Fruit fly (Drosophila melanogaster) whole organism, embryonic: ENCODE results near the gene CG11905.

Source experiments
- Adf1 ChIP-seq: fragments of 200-800 bp; sonication (Bioruptor generic); IDR thresholded peaks from 2 replicates; pipeline ENCODE4 v1.3.6; 2022; ENCODE audit warnings: missing biosample characterization, missing genetic modification characterization
- B-H1 ChIP-seq: fragments of 200-800 bp; sonication (Bioruptor generic); IDR thresholded peaks from 3 replicates; pipeline ENCODE4 v1.3.6; 2022; ENCODE audit warnings: missing biosample characterization, missing genetic modification characterization
- CG10274 ChIP-seq: fragments of 200-800 bp; sonication (Bioruptor generic); optimal IDR thresholded peaks from 3 replicates; lab custom pipeline; 2017; ENCODE audit warnings: missing biosample characterization, mild to moderate bottlenecking, missing genetic modification characterization
- CG10462 ChIP-seq: fragments of 200-800 bp; sonication (Bioruptor generic); optimal IDR thresholded peaks from 2 replicates; lab custom pipeline; 2016; ENCODE audit warnings: missing biosample characterization, missing genetic modification characterization
- CG11398 ChIP-seq: fragments of 200-800 bp; sonication (Bioruptor generic); optimal IDR thresholded peaks from 2 replicates; lab custom pipeline; 2016; ENCODE audit warnings: missing biosample characterization, missing genetic modification characterization
- CG13123 ChIP-seq: fragments of 200-800 bp; sonication (Bioruptor generic); optimal IDR thresholded peaks from 2 replicates; lab custom pipeline; 2016; ENCODE audit warnings: missing biosample characterization, missing genetic modification characterization
- CG13775 ChIP-seq: fragments of 200-800 bp; sonication (Bioruptor generic); optimal IDR thresholded peaks from 3 replicates; lab custom pipeline; 2017; ENCODE audit warnings: missing biosample characterization, mild to moderate bottlenecking, missing genetic modification characterization
- CG15696 ChIP-seq: fragments of 200-800 bp; sonication (Bioruptor generic); optimal IDR thresholded peaks from 2 replicates; lab custom pipeline; 2019; ENCODE audit warnings: missing biosample characterization, mild to moderate bottlenecking, missing genetic modification characterization, moderate library complexity
- CG1602 ChIP-seq: fragments of 200-800 bp; sonication (Bioruptor generic); optimal IDR thresholded peaks from 3 replicates; lab custom pipeline; 2016; ENCODE audit warnings: missing biosample characterization, missing genetic modification characterization
- CG16863 ChIP-seq: fragments of 200-800 bp; sonication (Bioruptor generic); optimal IDR thresholded peaks from 3 replicates; lab custom pipeline; 2016; ENCODE audit warnings: missing biosample characterization, missing genetic modification characterization
- CG17359 ChIP-seq: fragments of 200-800 bp; sonication (Bioruptor generic); optimal IDR thresholded peaks from 3 replicates; lab custom pipeline; 2018; ENCODE audit warnings: missing biosample characterization, mild to moderate bottlenecking, missing genetic modification characterization, moderate library complexity
- CG17361 ChIP-seq: fragments of 200-800 bp; sonication (Bioruptor generic); IDR thresholded peaks from 3 replicates; pipeline ENCODE4 v1.3.6; 2022; ENCODE audit warnings: missing biosample characterization, missing genetic modification characterization
- CG17912 ChIP-seq: fragments of 200-800 bp; sonication (Bioruptor generic); optimal IDR thresholded peaks from 2 replicates; lab custom pipeline; 2018; ENCODE audit warnings: missing biosample characterization, mild to moderate bottlenecking, missing genetic modification characterization
- CG1792 ChIP-seq: fragments of 200-800 bp; sonication (Bioruptor generic); optimal IDR thresholded peaks from 2 replicates; lab custom pipeline; 2016; ENCODE audit warnings: missing biosample characterization, missing genetic modification characterization
- CG2202 ChIP-seq: fragments of 200-800 bp; sonication (Bioruptor generic); optimal IDR thresholded peaks from 2 replicates; lab custom pipeline; 2018; ENCODE audit warnings: missing biosample characterization, mild to moderate bottlenecking, missing genetic modification characterization
- CG2889 ChIP-seq: fragments of 200-800 bp; sonication (Bioruptor generic); IDR thresholded peaks from 3 replicates; pipeline ENCODE4 v1.3.6; 2022; ENCODE audit warnings: missing biosample characterization, missing genetic modification characterization
- CG34376 ChIP-seq: fragments of 200-800 bp; sonication (Bioruptor generic); optimal IDR thresholded peaks from 2 replicates; lab custom pipeline; 2018; ENCODE audit warnings: missing biosample characterization, mild to moderate bottlenecking, missing genetic modification characterization
- CG9215 ChIP-seq: fragments of 200-800 bp; sonication (Bioruptor generic); IDR thresholded peaks from 2 replicates; pipeline ENCODE4 v1.3.6; 2022; ENCODE audit warnings: missing biosample characterization, missing genetic modification characterization
- E2f2 ChIP-seq: fragments of 200-800 bp; sonication (Bioruptor generic); IDR thresholded peaks from 2 replicates; pipeline ENCODE4 v1.3.6; 2022; ENCODE audit warnings: missing biosample characterization, missing genetic modification characterization
- Eip74EF ChIP-seq, 2 experiments: fragments of 200-800 bp in 1 of 2; fragments of >200 bp in 1 of 2; sonication (Bioruptor generic) in 1 of 2; optimal IDR thresholded peaks; 2 replicates each; lab custom pipeline; 2017 to 2019; ENCODE audit warnings: missing biosample characterization in 2 of 2, missing genetic modification characterization in 2 of 2, mild to moderate bottlenecking in 1 of 2, moderate library complexity in 1 of 2
- H15 ChIP-seq: fragments of 200-800 bp; sonication (Bioruptor generic); IDR thresholded peaks from 3 replicates; pipeline ENCODE4 v1.3.6; 2022; ENCODE audit warnings: missing biosample characterization, missing genetic modification characterization
- Hand ChIP-seq: fragments of 200-800 bp; sonication (Bioruptor generic); optimal IDR thresholded peaks from 2 replicates; lab custom pipeline; 2017; ENCODE audit warnings: mild to moderate bottlenecking, missing biosample characterization, missing genetic modification reagents, missing genetic modification characterization
- Hmx ChIP-seq: fragments of 200-800 bp; sonication (Bioruptor generic); optimal IDR thresholded peaks from 2 replicates; lab custom pipeline; 2016; ENCODE audit warnings: missing biosample characterization, missing genetic modification characterization
- MTF-1 ChIP-seq: fragments of 200-800 bp; sonication (Bioruptor generic); optimal IDR thresholded peaks from 2 replicates; lab custom pipeline; 2018; ENCODE audit warnings: missing biosample characterization, mild to moderate bottlenecking, missing genetic modification characterization, borderline replicate concordance
- Myb ChIP-seq: fragments of 200-800 bp; sonication (Bioruptor generic); optimal IDR thresholded peaks from 2 replicates; lab custom pipeline; 2016; ENCODE audit warnings: missing biosample characterization, missing genetic modification characterization
- Nf-YB ChIP-seq: fragments of 200-800 bp; sonication (Bioruptor generic); optimal IDR thresholded peaks from 3 replicates; lab custom pipeline; 2019; ENCODE audit warnings: missing biosample characterization, mild to moderate bottlenecking, missing genetic modification characterization, moderate library complexity
- Oli ChIP-seq: fragments of 200-800 bp; sonication (Bioruptor generic); optimal IDR thresholded peaks from 2 replicates; lab custom pipeline; 2018; ENCODE audit warnings: missing biosample characterization, mild to moderate bottlenecking, missing genetic modification characterization, moderate library complexity
- Optix ChIP-seq: fragments of 200-800 bp; sonication (Bioruptor generic); IDR thresholded peaks from 3 replicates; pipeline ENCODE4 v1.3.6; 2022; ENCODE audit warnings: missing biosample characterization, missing genetic modification characterization
- PHDP ChIP-seq: fragments of 200-800 bp; sonication (Bioruptor generic); optimal IDR thresholded peaks from 3 replicates; lab custom pipeline; 2018; ENCODE audit warnings: missing biosample characterization, mild to moderate bottlenecking, missing genetic modification characterization, moderate library complexity
- Rx ChIP-seq: fragments of 200-800 bp; sonication (Bioruptor generic); IDR thresholded peaks from 2 replicates; pipeline ENCODE4 v1.3.6; 2022; ENCODE audit warnings: missing biosample characterization, missing genetic modification characterization
- Taf1 ChIP-seq: fragments of 200-800 bp; sonication (Bioruptor generic); IDR thresholded peaks from 2 replicates; pipeline ENCODE4 v1.3.6; 2022; ENCODE audit warnings: missing biosample characterization, missing genetic modification characterization
- Xbp1 ChIP-seq: fragments of 200-800 bp; sonication (Bioruptor generic); optimal IDR thresholded peaks from 3 replicates; lab custom pipeline; 2016; ENCODE audit warnings: missing biosample characterization, mild to moderate bottlenecking, missing genetic modification characterization
- ab ChIP-seq: fragments of 200-800 bp; sonication (Bioruptor generic); optimal IDR thresholded peaks from 2 replicates; lab custom pipeline; 2016; ENCODE audit warnings: missing biosample characterization, missing genetic modification characterization
- br ChIP-seq: fragments of >200 bp; optimal IDR thresholded peaks from 2 replicates; lab custom pipeline; 2017
- btn ChIP-seq: fragments of 200-800 bp; sonication (Bioruptor generic); optimal IDR thresholded peaks from 2 replicates; lab custom pipeline; 2016; ENCODE audit warnings: missing biosample characterization, missing genetic modification characterization
- dati ChIP-seq: fragments of 200-800 bp; sonication (Bioruptor generic); IDR thresholded peaks from 2 replicates; pipeline ENCODE4 v1.3.6; 2022; ENCODE audit warnings: missing biosample characterization, missing genetic modification characterization
- emc ChIP-seq: fragments of 200-800 bp; sonication (Bioruptor generic); optimal IDR thresholded peaks from 2 replicates; lab custom pipeline; 2016; ENCODE audit warnings: missing biosample characterization, missing genetic modification characterization
- eyg ChIP-seq: fragments of 200-800 bp; sonication (Bioruptor generic); optimal IDR thresholded peaks from 3 replicates; lab custom pipeline; 2016; ENCODE audit warnings: missing biosample characterization, missing genetic modification characterization
- ftz-f1 ChIP-seq: fragments of 200-800 bp; sonication (Bioruptor generic); optimal IDR thresholded peaks from 2 replicates; lab custom pipeline; 2016; ENCODE audit warnings: missing biosample characterization, missing genetic modification characterization
- lab ChIP-seq: fragments of 200-800 bp; sonication (Bioruptor generic); optimal IDR thresholded peaks from 3 replicates; lab custom pipeline; 2017; ENCODE audit warnings: missing biosample characterization, missing genetic modification characterization, mild to moderate bottlenecking, moderate library complexity, missing genetic modification reagents
- lola ChIP-seq, 3 experiments: fragments of >200 bp in 2 of 3; fragments of 200-800 bp in 1 of 3; sonication (Bioruptor generic) in 1 of 3; optimal IDR thresholded peaks; 2 replicates each; lab custom pipeline; 2017 to 2019; ENCODE audit warnings: missing biosample characterization in 3 of 3, missing genetic modification characterization in 3 of 3, mild to moderate bottlenecking in 1 of 3, moderate library complexity in 1 of 3
- odd ChIP-seq: fragments of 200-800 bp; sonication (Bioruptor generic); optimal IDR thresholded peaks from 2 replicates; lab custom pipeline; 2017; ENCODE audit warnings: missing biosample characterization, mild to moderate bottlenecking, missing genetic modification characterization
- org-1 ChIP-seq: fragments of 200-800 bp; sonication (Bioruptor generic); optimal IDR thresholded peaks from 2 replicates; lab custom pipeline; 2017; ENCODE audit warnings: missing biosample characterization, missing genetic modification characterization
- p53 ChIP-seq: fragments of 200-800 bp; sonication (Bioruptor generic); optimal IDR thresholded peaks from 2 replicates; lab custom pipeline; 2016; ENCODE audit warnings: missing biosample characterization, missing genetic modification characterization
- sim ChIP-seq: fragments of 200-800 bp; sonication (Bioruptor generic); IDR thresholded peaks from 2 replicates; pipeline ENCODE4 v1.3.6; 2022; ENCODE audit warnings: missing biosample characterization, missing genetic modification characterization
- sisA ChIP-seq: fragments of 200-800 bp; sonication (Bioruptor generic); IDR thresholded peaks from 2 replicates; pipeline ENCODE4 v1.3.6; 2022; ENCODE audit warnings: missing biosample characterization, missing genetic modification characterization
- so ChIP-seq: fragments of 200-800 bp; sonication (Bioruptor generic); IDR thresholded peaks from 3 replicates; pipeline ENCODE4 v1.3.6; 2022; ENCODE audit warnings: missing biosample characterization, missing genetic modification characterization
- stwl ChIP-seq: fragments of 200-800 bp; sonication (Bioruptor generic); optimal IDR thresholded peaks from 3 replicates; lab custom pipeline; 2018; ENCODE audit warnings: missing biosample characterization, mild to moderate bottlenecking, missing genetic modification characterization, moderate library complexity
- tap ChIP-seq: fragments of 200-800 bp; optimal IDR thresholded peaks from 3 replicates; lab custom pipeline; 2019; ENCODE audit warnings: missing biosample characterization, mild to moderate bottlenecking, missing genetic modification characterization, moderate library complexity
- tx ChIP-seq: fragments of 200-800 bp; sonication (Bioruptor generic); optimal IDR thresholded peaks from 2 replicates; lab custom pipeline; 2016; ENCODE audit warnings: missing biosample characterization, missing genetic modification characterization
- zfh1 ChIP-seq: fragments of 200-800 bp; sonication (Bioruptor generic); IDR thresholded peaks from 3 replicates; pipeline ENCODE4 v1.3.6; 2022; ENCODE audit warnings: missing biosample characterization, missing genetic modification characterization
- zfh2 ChIP-seq: fragments of 200-800 bp; sonication (Bioruptor generic); optimal IDR thresholded peaks from 2 replicates; lab custom pipeline; 2016; ENCODE audit warnings: missing biosample characterization, missing genetic modification characterization

Gene CG11905

DNA sequence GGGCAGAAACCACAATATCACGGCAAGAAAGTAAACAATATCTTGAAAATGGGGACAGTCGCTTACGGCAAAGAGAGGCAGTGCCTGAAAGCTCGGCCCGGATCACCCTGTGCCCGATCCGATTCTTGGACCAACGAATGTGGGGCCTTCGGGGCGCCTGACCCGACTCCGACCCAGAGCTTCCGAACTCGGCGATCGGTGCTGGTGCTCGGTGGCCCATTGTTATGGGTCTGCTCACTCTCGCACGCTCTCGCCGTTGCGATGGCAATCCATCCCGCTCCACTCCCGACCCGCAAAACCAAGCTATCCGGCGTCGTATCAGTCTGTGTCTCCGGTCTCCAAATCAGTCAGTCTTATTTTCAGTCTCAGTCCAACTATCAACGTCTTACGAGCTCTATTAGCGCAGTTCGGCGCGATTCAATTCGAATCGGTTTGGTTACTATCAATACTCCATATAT lies 34.3 kb upstream of the CG11905 start, which contains the start of gene Exn (continued):
- TF ChIP-seq CG10462 (GFP tag; lab: Kevin White, UChicago): no peak
- TF ChIP-seq Myb: no peak
- TF ChIP-seq btn: no peak
- no peak for TF ChIP-seq Hand (GFP tag; lab: Kevin White, UChicago)
- no peak for TF ChIP-seq Oli (tag; lab: Kevin White, UChicago)
- no peak for TF ChIP-seq zfh2 (GFP tag; lab: Kevin White, UChicago)
- peak; percentile 72 for TF ChIP-seq ftz-f1 (GFP tag; lab: Kevin White, UChicago)
- no peak for TF ChIP-seq CG17912 (GFP tag; lab: Kevin White, UChicago)
- no peak for TF ChIP-seq CG13123 (GFP tag; lab: Kevin White, UChicago)
- TF ChIP-seq CG17359: peak; percentile 12
- no peak for TF ChIP-seq stwl
- TF ChIP-seq eyg (GFP tag; lab: Kevin White, UChicago): no peak
- no peak for TF ChIP-seq CG9215 (GFP tag; lab: Robert Waterston, UW)
- TF ChIP-seq Eip74EF (GFP tag; optimal IDR thresholded peaks at IDR 0.05; lab: Kevin White, UChicago): no peak
- TF ChIP-seq CG34376: peak; percentile 87
- no peak for TF ChIP-seq CG17361 (GFP tag; lab: Robert Waterston, UW)
- peak; percentile 28 for TF ChIP-seq MTF-1 (GFP tag; lab: Kevin White, UChicago)
- no peak for TF ChIP-seq CG11398 (GFP tag; lab: Kevin White, UChicago)
- no peak for TF ChIP-seq emc (GFP tag; lab: Kevin White, UChicago)
- TF ChIP-seq CG16863 (GFP tag; lab: Kevin White, UChicago): no peak
- no peak for TF ChIP-seq tx (GFP tag; lab: Kevin White, UChicago)
- no peak for TF ChIP-seq ab (GFP tag; lab: Kevin White, UChicago)
- no peak for TF ChIP-seq sim (GFP tag; lab: Robert Waterston, UW)
- TF ChIP-seq Optix (GFP tag; lab: Robert Waterston, UW): no peak
- no peak for TF ChIP-seq Nf-YB (GFP tag; lab: Kevin White, UChicago)
- no peak for TF ChIP-seq CG1792 (GFP tag; lab: Kevin White, UChicago)
- no peak for TF ChIP-seq CG10274 (GFP tag; lab: Kevin White, UChicago)
- TF ChIP-seq lab (GFP tag; lab: Kevin White, UChicago): peak; percentile 78
- no peak for TF ChIP-seq CG1602 (GFP tag; lab: Kevin White, UChicago)
- TF ChIP-seq Rx (GFP tag; lab: Robert Waterston, UW): no peak
- no peak for TF ChIP-seq CG15696 (tag; lab: Kevin White, UChicago)
- TF ChIP-seq E2f2 (GFP tag; lab: Robert Waterston, UW): peak; percentile 34; the same call in 1 of the 2 replicates
- TF ChIP-seq Taf1: 0 out of 2 replicates have a peak, but pooled peaks have one; percentile 26
- TF ChIP-seq lola (GFP tag; optimal IDR thresholded peaks at IDR 0.05; lab: Kevin White, UChicago): no peak
- TF ChIP-seq zfh1 (GFP tag; lab: Robert Waterston, UW): peak; percentile 37; the same call in 1 of the 3 replicates
- peak; percentile 34 for TF ChIP-seq odd (GFP tag; lab: Kevin White, UChicago)
- no peak for TF ChIP-seq dati (GFP tag; lab: Robert Waterston, UW)
- no peak for TF ChIP-seq Xbp1 (GFP tag; lab: Kevin White, UChicago)
- no peak for TF ChIP-seq Hmx (GFP tag; lab: Kevin White, UChicago)
- peak; percentile 68; the same call in 1 of the 3 replicates for TF ChIP-seq so (GFP tag; lab: Robert Waterston, UW)
- TF ChIP-seq p53 (GFP tag; lab: Kevin White, UChicago): no peak
- no peak for TF ChIP-seq br (lab: Kevin White, UChicago)
- no peak for TF ChIP-seq H15 (GFP tag; lab: Robert Waterston, UW)
- no peak for TF ChIP-seq CG2202 (tag; lab: Kevin White, UChicago)
- no peak for TF ChIP-seq PHDP
- peak; percentile 23 for TF ChIP-seq tap
- TF ChIP-seq sisA (GFP tag; lab: Robert Waterston, UW): no peak
- TF ChIP-seq Adf1 (GFP tag; lab: Robert Waterston, UW): peak; percentile 62; the same call in 1 of the 2 replicates
- TF ChIP-seq B-H1: no peak
- TF ChIP-seq CG2889: no peak
- no peak for TF ChIP-seq org-1
- no peak for TF ChIP-seq CG13775 (GFP tag; lab: Kevin White, UChicago)
